Worm (Caenorhabditis elegans) whole organism, young adult: ENCODE data around the gene bcf-1.

Experiments
- C06A6.2 ChIP-seq: fragments of 200-800 bp; sonication (Bioruptor generic); conservative IDR thresholded peaks from 2 replicates; pipeline ENCODE4 v1.3.6; 2022; ENCODE audit warnings: missing genetic modification characterization, missing compliant biosample characterization
- C17E4.6 ChIP-seq: fragments of 200-800 bp; sonication (Bioruptor generic); IDR thresholded peaks from 2 replicates; pipeline ENCODE4 v1.3.6; 2022; ENCODE audit warnings: missing genetic modification reagents, missing genetic modification characterization, missing compliant biosample characterization
- F57A8.1 ChIP-seq: fragments of 200-800 bp; sonication (Bioruptor generic); optimal IDR thresholded peaks from 2 replicates; lab custom pipeline; 2018; ENCODE audit warnings: mild to moderate bottlenecking, missing genetic modification characterization, moderate library complexity, missing compliant biosample characterization
- T07F8.4 ChIP-seq: sonication (generic microtip); optimal IDR thresholded peaks from 2 replicates; lab custom pipeline; 2016; ENCODE audit warnings: mild to moderate bottlenecking, missing genetic modification characterization, moderate library complexity, missing compliant biosample characterization
- Y53F4B.3 ChIP-seq: fragments of 200-800 bp; sonication (Bioruptor generic); IDR thresholded peaks from 2 replicates; pipeline ENCODE4 v1.3.6; 2022; ENCODE audit warnings: missing genetic modification reagents, missing genetic modification characterization, missing compliant biosample characterization
- attf-6 ChIP-seq: fragments of 200-800 bp; sonication (Bioruptor generic); IDR thresholded peaks from 2 replicates; pipeline ENCODE4 v1.3.6; 2022; ENCODE audit warnings: missing genetic modification reagents, missing genetic modification characterization, missing compliant biosample characterization
- bed-2 ChIP-seq: fragments of 200-800 bp; sonication (Bioruptor generic); IDR thresholded peaks from 2 replicates; pipeline ENCODE4 v1.3.6; 2022; ENCODE audit warnings: missing genetic modification reagents, missing genetic modification characterization, missing compliant biosample characterization
- ccch-3 ChIP-seq: fragments of 200-800 bp; sonication (Bioruptor generic); optimal IDR thresholded peaks from 2 replicates; lab custom pipeline; 2018; ENCODE audit warnings: mild to moderate bottlenecking, missing genetic modification characterization, missing compliant biosample characterization
- ceh-27 ChIP-seq: fragments of 200-800 bp; sonication (Bioruptor generic); optimal IDR thresholded peaks from 2 replicates; lab custom pipeline; 2018; ENCODE audit warnings: mild to moderate bottlenecking, missing genetic modification characterization, moderate library complexity, missing compliant biosample characterization
- ceh-91 ChIP-seq: fragments of 200-800 bp; sonication (Bioruptor generic); IDR thresholded peaks from 2 replicates; pipeline ENCODE4 v1.3.6; 2022; ENCODE audit warnings: missing genetic modification reagents, missing genetic modification characterization, missing compliant biosample characterization
- chd-7 ChIP-seq: sonication (generic microtip); optimal IDR thresholded peaks from 2 replicates; lab custom pipeline; 2016; ENCODE audit warnings: mild to moderate bottlenecking, missing genetic modification characterization, moderate library complexity, missing compliant biosample characterization
- ets-4 ChIP-seq: fragments of 200-800 bp; sonication (Bioruptor generic); optimal IDR thresholded peaks from 2 replicates; lab custom pipeline; 2018; ENCODE audit warnings: mild to moderate bottlenecking, missing genetic modification characterization, missing compliant biosample characterization
- hlh-12 ChIP-seq: sonication (generic microtip); optimal IDR thresholded peaks from 2 replicates; lab custom pipeline; 2016; ENCODE audit warnings: missing genetic modification characterization, missing compliant biosample characterization
- hlh-26 ChIP-seq: fragments of 200-800 bp; sonication (Bioruptor generic); conservative IDR thresholded peaks from 2 replicates; pipeline ENCODE4 v1.3.6; 2022; ENCODE audit warnings: missing genetic modification reagents, missing genetic modification characterization, missing compliant biosample characterization
- let-607 ChIP-seq, 2 experiments: fragments of 200-800 bp in 1 of 2; sonication (Bioruptor generic) in 1 of 2; sonication (generic microtip) in 1 of 2; optimal IDR thresholded peaks; 2 replicates each; lab custom pipeline; 2016 to 2018; ENCODE audit warnings: mild to moderate bottlenecking in 2 of 2, missing compliant biosample characterization in 2 of 2, missing genetic modification characterization in 2 of 2, moderate library complexity in 2 of 2, missing genotype in 1 of 2
- lin-54 ChIP-seq: fragments of 200-800 bp; sonication (Bioruptor generic); optimal IDR thresholded peaks from 2 replicates; lab custom pipeline; 2018; ENCODE audit warnings: mild to moderate bottlenecking, missing genetic modification characterization, missing compliant biosample characterization
- mcd-1 ChIP-seq: fragments of 200-800 bp; sonication (Bioruptor generic); IDR thresholded peaks from 2 replicates; pipeline ENCODE4 v1.3.6; 2022; ENCODE audit warnings: missing genetic modification reagents, missing genetic modification characterization, missing compliant biosample characterization
- mel-28 ChIP-seq: sonication (generic microtip); optimal IDR thresholded peaks from 2 replicates; lab custom pipeline; 2016; ENCODE audit warnings: borderline replicate concordance, mild to moderate bottlenecking, missing genetic modification characterization, missing compliant biosample characterization
- mxl-1 ChIP-seq: sonication (generic microtip); optimal IDR thresholded peaks from 2 replicates; lab custom pipeline; 2016; ENCODE audit warnings: missing genetic modification characterization, missing compliant biosample characterization
- nfya-1 ChIP-seq: sonication (generic microtip); optimal IDR thresholded peaks from 2 replicates; lab custom pipeline; 2017; ENCODE audit warnings: antibody characterized with exemption, missing compliant biosample characterization, missing genetic modification characterization, borderline replicate concordance; ENCODE audit not compliant: insufficient read depth
- nfyb-1 ChIP-seq: fragments of 200-800 bp; sonication (Bioruptor generic); IDR thresholded peaks from 2 replicates; pipeline ENCODE4 v1.3.6; 2022; ENCODE audit warnings: missing genetic modification reagents, missing genetic modification characterization, missing compliant biosample characterization
- nhr-80 ChIP-seq: sonication (generic microtip); optimal IDR thresholded peaks from 2 replicates; lab custom pipeline; 2016; ENCODE audit warnings: missing genetic modification characterization, missing compliant biosample characterization
- nhr-90 ChIP-seq: sonication (generic microtip); optimal IDR thresholded peaks from 2 replicates; lab custom pipeline; 2016; ENCODE audit warnings: missing genotype, mild to moderate bottlenecking, missing genetic modification characterization, missing compliant biosample characterization
- repo-1 ChIP-seq: sonication (generic microtip); optimal IDR thresholded peaks from 2 replicates; lab custom pipeline; 2017; ENCODE audit warnings: mild to moderate bottlenecking, missing genetic modification characterization, missing compliant biosample characterization
- rpc-1 ChIP-seq, 2 experiments: fragments of 150-350 bp in 1 of 2; sonication (generic microtip) in 1 of 2; optimal IDR thresholded peaks; 2 replicates each; lab custom pipeline; 2014 to 2018; ENCODE audit warnings: missing biosample characterization in 1 of 2, missing genetic modification characterization in 1 of 2, missing genetic modification reagents in 1 of 2, missing genotype in 1 of 2
- snpc-1.1 ChIP-seq: sonication (generic microtip); optimal IDR thresholded peaks from 2 replicates; lab custom pipeline; 2017; ENCODE audit warnings: missing genetic modification characterization, mild to moderate bottlenecking, missing compliant biosample characterization, antibody characterized with exemption, moderate library complexity, missing genotype, missing genetic modification reagents; ENCODE audit not compliant: insufficient read depth
- tbx-9 ChIP-seq: sonication (generic microtip); optimal IDR thresholded peaks from 2 replicates; lab custom pipeline; 2016; ENCODE audit warnings: borderline replicate concordance, missing genetic modification characterization, inconsistent platforms, missing compliant biosample characterization
- zfh-2 ChIP-seq: fragments of 200-800 bp; sonication (Bioruptor generic); conservative IDR thresholded peaks from 2 replicates; pipeline ENCODE4 v1.3.6; 2022; ENCODE audit warnings: missing genetic modification reagents, missing genetic modification characterization, missing compliant biosample characterization
- ztf-28 ChIP-seq: fragments of 200-800 bp; sonication (Bioruptor generic); IDR thresholded peaks from 2 replicates; pipeline ENCODE4 v1.3.6; 2022; ENCODE audit warnings: missing genetic modification reagents, missing genetic modification characterization, missing compliant biosample characterization

bcf-1 gene

DNA sequence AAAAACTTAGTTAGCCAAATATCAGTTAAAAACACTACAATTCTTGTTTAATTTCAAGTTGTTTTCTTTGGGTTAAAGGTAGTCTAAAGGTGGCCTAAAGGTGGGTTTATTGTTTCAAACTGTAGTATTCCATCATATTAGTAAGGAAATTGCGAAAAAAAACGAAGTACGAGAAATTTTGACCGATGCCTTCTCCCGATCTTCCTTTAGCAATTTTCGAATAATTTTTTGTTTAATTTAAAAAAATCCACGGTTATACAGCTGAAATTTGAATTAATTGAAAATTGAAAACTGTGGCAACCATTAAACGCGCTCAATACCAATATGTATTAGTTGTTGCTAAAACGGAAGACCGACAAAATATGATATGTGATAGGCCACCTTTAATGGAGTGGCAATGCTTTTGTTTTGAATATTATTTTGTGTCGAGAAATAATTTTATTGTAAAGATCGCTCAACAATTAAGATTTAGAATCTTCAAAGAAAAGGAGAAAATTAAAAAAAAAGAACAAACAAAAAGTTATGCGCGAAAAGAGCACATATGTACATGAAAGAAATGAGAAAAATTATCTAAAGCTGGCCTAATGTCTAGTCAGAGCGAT is 7.5 kb downstream of the bcf-1 start (continued):
- TF ChIP-seq attf-6 (GFP tag; lab: Robert Waterston, UW) (0 out of 2 replicates have a peak, but pooled peaks have one; percentile 8), repo-1 (tag; lab: Kevin White, UChicago) (peak; percentile 14), lin-54 (GFP tag; lab: Kevin White, UChicago) (peak; percentile 12)

DNA sequence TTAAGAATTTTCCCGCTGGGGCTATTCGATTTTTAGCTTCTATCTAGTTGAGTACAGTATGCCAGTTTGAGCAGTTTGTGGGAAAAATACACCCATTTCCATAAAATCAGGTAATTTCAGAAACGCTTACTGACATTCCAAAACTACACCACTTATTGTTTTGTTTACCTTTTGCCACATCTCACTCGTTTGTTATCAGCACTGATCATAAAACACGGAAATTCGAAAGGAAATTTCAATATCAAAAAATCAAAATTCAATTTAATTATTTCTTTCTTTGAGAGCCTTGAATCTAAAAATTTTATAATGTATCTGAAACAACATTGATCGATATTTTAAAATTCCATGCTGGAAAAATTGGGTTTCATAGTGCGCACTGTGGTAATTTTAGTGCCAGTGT is 8.1 kb downstream of the bcf-1 start:
- TF ChIP-seq zfh-2 (GFP tag; lab: Robert Waterston, UW) (no peak), let-607 (tag; optimal IDR thresholded peaks at IDR 0.05; lab: Kevin White, UChicago) (peak in 1 of 2 experiments; percentile 17), T07F8.4 (tag; lab: Kevin White, UChicago) (no peak)

DNA sequence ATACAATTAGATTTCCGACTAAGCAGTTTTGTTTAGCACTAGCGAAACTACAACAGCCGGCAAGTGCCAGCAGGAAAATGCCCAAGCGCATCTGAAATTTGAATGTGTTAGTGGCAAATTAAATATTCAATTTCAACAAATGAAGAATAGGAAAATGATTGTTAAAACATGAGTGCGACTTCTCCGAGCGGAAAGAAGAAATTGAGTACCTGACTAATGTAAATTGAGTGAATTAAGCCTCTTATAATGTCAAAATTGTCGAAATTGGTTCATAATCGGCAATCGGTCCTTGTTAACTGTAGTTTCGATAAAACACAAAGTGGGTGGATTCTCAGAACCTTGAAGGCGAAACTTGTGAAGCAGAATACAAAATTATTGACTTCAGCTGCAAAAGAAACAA is 8.8 kb downstream of the bcf-1 start, which contains the start of gene gfi-1:
Gene gfi-1, minus strand, starts transcription at position 101 of the 400 bp plus-strand sequence.
- TF ChIP-seq chd-7 (tag; lab: Kevin White, UChicago) (no peak), nhr-80 (tag; lab: Kevin White, UChicago) (no peak), C17E4.6 (no peak), nfyb-1 (no peak), tbx-9 (tag; lab: Kevin White, UChicago) (no peak)

DNA sequence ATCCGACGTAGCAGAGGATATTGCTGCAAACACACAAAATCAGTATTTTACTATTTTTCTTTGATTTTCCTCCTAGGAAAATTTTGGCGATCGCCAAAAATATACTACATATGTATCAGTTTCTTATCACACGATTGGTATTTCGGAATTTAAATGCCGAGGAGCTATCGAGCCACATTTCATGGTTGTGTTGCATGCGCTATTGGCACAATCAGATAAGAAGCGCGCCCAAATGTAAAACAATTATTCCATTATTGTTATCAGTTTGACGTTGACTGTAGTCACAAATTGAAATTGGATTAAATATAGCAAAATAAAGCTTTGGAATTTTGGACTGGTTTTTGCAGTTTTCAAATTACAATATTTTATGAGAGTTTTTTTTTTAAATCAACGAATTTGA is 9.7 kb downstream of the bcf-1 start:
- TF ChIP-seq nfya-1 (tag; lab: Kevin White, UChicago) (no peak), rpc-1 (optimal IDR thresholded peaks at IDR 0.05; lab: Kevin White, UChicago) (no peak), rpc-1 (tag; optimal IDR thresholded peaks at IDR 0.05; lab: Kevin White, UChicago) (no peak), ets-4 (GFP tag; lab: Kevin White, UChicago) (peak; percentile 5), ztf-28 (GFP tag; lab: Robert Waterston, UW) (no peak), nhr-80 (tag; lab: Kevin White, UChicago) (peak; percentile 75), ceh-91 (GFP tag; lab: Robert Waterston, UW) (no peak), nhr-90 (tag; lab: Kevin White, UChicago) (no peak), hlh-26 (GFP tag; lab: Robert Waterston, UW) (no peak), ccch-3 (GFP tag; lab: Kevin White, UChicago) (no peak), hlh-12 (tag; lab: Kevin White, UChicago) (no peak)

DNA sequence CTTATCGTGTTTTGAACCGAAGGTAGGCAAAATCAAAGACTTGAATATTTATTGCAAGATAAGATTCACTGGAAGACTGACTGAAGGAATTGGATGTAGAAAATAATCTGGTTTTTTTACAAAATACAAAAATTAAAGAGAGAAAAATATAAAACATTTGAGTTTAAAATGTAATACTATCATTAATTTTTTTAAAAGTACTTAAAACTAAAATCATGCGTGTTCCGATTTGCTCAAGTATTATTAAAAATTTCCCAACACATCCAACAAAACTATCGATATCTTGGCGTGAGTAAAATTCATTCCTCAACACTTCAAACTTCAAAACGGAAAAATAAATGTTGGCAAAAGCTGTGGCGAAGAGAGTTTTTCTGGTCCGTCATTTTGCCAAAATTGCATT is 18.4 kb downstream of the bcf-1 start, which contains the start of gene F57F4.1:
Gene F57F4.1, plus strand, starts transcription at position 301 of the 400 bp plus-strand sequence.
- TF ChIP-seq C06A6.2 (GFP tag; lab: Robert Waterston, UW) = no peak
- no peak for TF ChIP-seq Y53F4B.3 (GFP tag; lab: Robert Waterston, UW)
- TF ChIP-seq let-607 (tag; optimal IDR thresholded peaks at IDR 0.05; lab: Kevin White, UChicago) = no peak
- no peak for TF ChIP-seq chd-7 (tag; lab: Kevin White, UChicago)
- TF ChIP-seq nhr-80 (tag; lab: Kevin White, UChicago) = no peak
- TF ChIP-seq snpc-1.1 = no peak
- no peak for TF ChIP-seq bed-2 (GFP tag; lab: Robert Waterston, UW)
- TF ChIP-seq mxl-1 (tag; lab: Kevin White, UChicago) = no peak
- no peak for TF ChIP-seq lin-54 (GFP tag; lab: Kevin White, UChicago)
- no peak for TF ChIP-seq rpc-1 (optimal IDR thresholded peaks at IDR 0.05; lab: Kevin White, UChicago)
- TF ChIP-seq rpc-1 (tag; optimal IDR thresholded peaks at IDR 0.05; lab: Kevin White, UChicago) = no peak
- no peak for TF ChIP-seq mcd-1 (GFP tag; lab: Robert Waterston, UW)
- TF ChIP-seq, all 124 proteins: peak for 0

DNA sequence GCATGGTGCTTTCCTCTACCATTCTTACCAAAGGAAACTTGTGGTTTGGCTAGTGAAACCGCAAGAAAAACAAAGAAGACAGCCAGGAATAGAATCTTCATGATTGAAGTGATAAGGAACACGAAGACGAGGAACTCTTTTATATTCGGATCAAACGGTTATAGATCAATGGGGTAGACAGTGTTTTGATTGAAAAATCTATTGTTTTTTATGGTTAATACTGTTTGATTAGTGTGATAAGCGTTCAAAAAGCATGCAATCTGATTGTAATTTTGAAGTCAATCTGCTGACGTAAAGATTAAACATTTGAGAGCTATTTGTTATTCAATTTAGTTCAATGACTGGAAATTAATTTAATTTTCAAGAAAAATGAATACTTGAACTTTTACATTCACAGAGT is 18.9 kb downstream of the bcf-1 start, which contains the start of gene F57F4.2:
Gene F57F4.2, minus strand, starts transcription at position 101 of the 400 bp plus-strand sequence.
- TF ChIP-seq F57A8.1 (GFP tag; lab: Kevin White, UChicago) (no peak), ceh-27 (no peak), mel-28 (tag; lab: Kevin White, UChicago) (no peak)
